Worm (Caenorhabditis elegans) whole organism, L4 larva: ENCODE results near the gene srh-186.

Experiments
- F37D6.2 ChIP-seq: sonication (generic microtip); optimal IDR thresholded peaks from 2 replicates; lab custom pipeline; 2016; ENCODE audit warnings: mild to moderate bottlenecking, missing genetic modification characterization, missing compliant biosample characterization
- F44E2.7 ChIP-seq: fragments of 200-800 bp; sonication (Bioruptor generic); IDR thresholded peaks from 2 replicates; pipeline ENCODE4 v2.1.2; 2022; ENCODE audit warnings: missing genetic modification characterization, missing compliant biosample characterization
- F49E8.2 ChIP-seq: sonication (generic microtip); optimal IDR thresholded peaks from 2 replicates; lab custom pipeline; 2016; ENCODE audit warnings: missing compliant biosample characterization, mild to moderate bottlenecking, missing genetic modification characterization, borderline replicate concordance
- Y48G9A.11 ChIP-seq: fragments of 200-800 bp; sonication (Bioruptor generic); IDR thresholded peaks from 2 replicates; pipeline ENCODE4 v1.3.6; 2022; ENCODE audit warnings: missing genetic modification reagents, missing genetic modification characterization, missing compliant biosample characterization
- aha-1 ChIP-seq: fragments of 150-350 bp; peaks from one replicate; lab custom pipeline; 2014; ENCODE audit warnings: missing biosample characterization, missing genetic modification characterization
- aly-2 ChIP-seq: sonication (generic microtip); optimal IDR thresholded peaks from 2 replicates; lab custom pipeline; 2018; ENCODE audit warnings: missing biosample characterization, missing genetic modification characterization
- ceh-32 ChIP-seq: sonication (generic microtip); optimal IDR thresholded peaks from 2 replicates; lab custom pipeline; 2016; ENCODE audit warnings: mild to moderate bottlenecking, missing genetic modification characterization, missing compliant biosample characterization; ENCODE audit not compliant: poor library complexity
- ceh-62 ChIP-seq: sonication (generic microtip); optimal IDR thresholded peaks from 2 replicates; lab custom pipeline; 2017; ENCODE audit warnings: missing biosample characterization, missing genetic modification characterization
- ceh-82 ChIP-seq: sonication (generic microtip); optimal IDR thresholded peaks from 2 replicates; lab custom pipeline; 2017; ENCODE audit warnings: missing biosample characterization, missing genetic modification characterization
- dmd-6 ChIP-seq: fragments of 200-800 bp; sonication (Bioruptor generic); IDR thresholded peaks from 2 replicates; pipeline ENCODE4 v1.3.6; 2022; ENCODE audit warnings: missing genetic modification reagents, missing genetic modification characterization, missing compliant biosample characterization
- dmd-8 ChIP-seq: fragments of 200-800 bp; sonication (Bioruptor generic); IDR thresholded peaks from 2 replicates; pipeline ENCODE4 v1.3.6; 2022; ENCODE audit warnings: missing genetic modification characterization, missing compliant biosample characterization
- egl-27 ChIP-seq: sonication (generic microtip); optimal IDR thresholded peaks from 3 replicates; lab custom pipeline; 2017; ENCODE audit warnings: missing biosample characterization, missing genetic modification reagents, missing genetic modification characterization
- hmg-1.1 ChIP-seq: fragments of 200-800 bp; sonication (Bioruptor generic); IDR thresholded peaks from 2 replicates; pipeline ENCODE4 v1.3.6; 2022; ENCODE audit warnings: missing genetic modification reagents, missing genetic modification characterization, missing compliant biosample characterization
- jun-1 ChIP-seq: fragments of 150-350 bp; optimal IDR thresholded peaks from 2 replicates; lab custom pipeline; 2014; ENCODE audit warnings: missing biosample characterization, missing genetic modification reagents, missing genetic modification characterization
- lim-7 ChIP-seq: fragments of 200-800 bp; sonication (Bioruptor generic); IDR thresholded peaks from 2 replicates; pipeline ENCODE4 v1.3.6; 2022; ENCODE audit warnings: missing genetic modification characterization, missing compliant biosample characterization
- lin-29 ChIP-seq: fragments of 200-800 bp; sonication (Bioruptor generic); IDR thresholded peaks from 2 replicates; pipeline ENCODE4 v1.3.6; 2022; ENCODE audit warnings: missing genetic modification reagents, missing genetic modification characterization, missing compliant biosample characterization
- lsy-2 ChIP-seq, 2 experiments: fragments of 150-350 bp in 1 of 2; sonication (generic microtip) in 1 of 2; optimal IDR thresholded peaks; 2 replicates each; lab custom pipeline; 2014 to 2017; ENCODE audit warnings: missing biosample characterization in 2 of 2, missing genetic modification characterization in 2 of 2
- madf-5 ChIP-seq, 2 experiments: fragments of 200-800 bp; sonication (Bioruptor generic); IDR thresholded peaks; 2 replicates each; pipeline ENCODE4 v1.3.6; 2022; ENCODE audit warnings: missing compliant biosample characterization in 2 of 2, missing genetic modification characterization in 2 of 2
- mdt-29 ChIP-seq: fragments of 200-800 bp; sonication (Bioruptor generic); IDR thresholded peaks from 2 replicates; pipeline ENCODE4 v1.3.6; 2022; ENCODE audit warnings: missing genetic modification reagents, missing genetic modification characterization, missing compliant biosample characterization
- nhr-11 ChIP-seq: fragments of 150-350 bp; optimal IDR thresholded peaks from 2 replicates; lab custom pipeline; 2014; ENCODE audit warnings: missing biosample characterization, missing genetic modification characterization
- nhr-111 ChIP-seq: fragments of 200-800 bp; sonication (Bioruptor generic); optimal IDR thresholded peaks from 2 replicates; lab custom pipeline; 2018; ENCODE audit warnings: mild to moderate bottlenecking, missing genetic modification characterization, missing compliant biosample characterization
- nhr-25 ChIP-seq: sonication (generic microtip); optimal IDR thresholded peaks from 2 replicates; lab custom pipeline; 2017; ENCODE audit warnings: missing genetic modification characterization, mild to moderate bottlenecking, missing compliant biosample characterization, antibody characterized with exemption, moderate library complexity, borderline replicate concordance; ENCODE audit not compliant: insufficient read depth
- nhr-42 ChIP-seq: fragments of 200-800 bp; sonication (Bioruptor generic); IDR thresholded peaks from 2 replicates; pipeline ENCODE4 v1.3.6; 2022; ENCODE audit warnings: missing genetic modification characterization, missing compliant biosample characterization
- nhr-48 ChIP-seq: sonication (generic microtip); optimal IDR thresholded peaks from 2 replicates; lab custom pipeline; 2016; ENCODE audit warnings: mild to moderate bottlenecking, missing genetic modification characterization, missing compliant biosample characterization
- pqm-1 ChIP-seq: sonication (generic microtip); optimal IDR thresholded peaks from 2 replicates; lab custom pipeline; 2017; ENCODE audit warnings: missing biosample characterization, missing genetic modification characterization
- saeg-2 ChIP-seq: fragments of 200-800 bp; sonication (Bioruptor generic); IDR thresholded peaks from 2 replicates; pipeline ENCODE4 v1.3.6; 2022; ENCODE audit warnings: missing genetic modification reagents, missing genetic modification characterization, missing compliant biosample characterization
- set-16 ChIP-seq: fragments of 200-800 bp; sonication (Bioruptor generic); IDR thresholded peaks from 2 replicates; pipeline ENCODE4 v1.3.6; 2022; ENCODE audit warnings: missing genetic modification reagents, missing genetic modification characterization, missing compliant biosample characterization
- skn-1 ChIP-seq: fragments of 150-350 bp; optimal IDR thresholded peaks from 2 replicates; lab custom pipeline; 2014; ENCODE audit warnings: missing biosample characterization, missing genetic modification characterization
- snpc-4 ChIP-seq: fragments of 150-350 bp; optimal IDR thresholded peaks from 2 replicates; lab custom pipeline; 2014; ENCODE audit warnings: missing biosample characterization, missing genetic modification characterization
- spr-1 ChIP-seq: sonication (generic microtip); optimal IDR thresholded peaks from 2 replicates; lab custom pipeline; 2016; ENCODE audit warnings: mild to moderate bottlenecking, missing genetic modification characterization, missing compliant biosample characterization
- unc-62 ChIP-seq, 3 experiments: fragments of 150-350 bp in 1 of 3; sonication (generic microtip); optimal IDR thresholded peaks in 2 of 3; peaks in 1 of 3; 1 replicate in 1 of 3; 2 replicates in 2 of 3; lab custom pipeline; 2014 to 2017; ENCODE audit warnings: missing biosample characterization in 3 of 3, missing genetic modification characterization in 3 of 3, missing genetic modification reagents in 3 of 3, missing genotype in 1 of 3
- vab-7 ChIP-seq: fragments of 200-800 bp; sonication (Bioruptor generic); IDR thresholded peaks from 2 replicates; pipeline ENCODE4 v1.3.6; 2022; ENCODE audit warnings: missing genetic modification reagents, missing genetic modification characterization, missing compliant biosample characterization
- zag-1 ChIP-seq: fragments of 150-350 bp; optimal IDR thresholded peaks from 2 replicates; lab custom pipeline; 2014; ENCODE audit warnings: missing biosample characterization, missing genetic modification characterization
- zfp-2 ChIP-seq: sonication (generic microtip); optimal IDR thresholded peaks from 2 replicates; lab custom pipeline; 2016; ENCODE audit warnings: mild to moderate bottlenecking, missing genetic modification characterization, missing compliant biosample characterization
- zip-11 ChIP-seq: fragments of 200-800 bp; sonication (Bioruptor generic); IDR thresholded peaks from 2 replicates; pipeline ENCODE4 v1.3.6; 2022; ENCODE audit warnings: missing genetic modification characterization, missing compliant biosample characterization
- ztf-7 ChIP-seq: fragments of 150-350 bp; optimal IDR thresholded peaks from 2 replicates; lab custom pipeline; 2014; ENCODE audit warnings: missing biosample characterization, missing genetic modification characterization

Gene srh-186

DNA sequence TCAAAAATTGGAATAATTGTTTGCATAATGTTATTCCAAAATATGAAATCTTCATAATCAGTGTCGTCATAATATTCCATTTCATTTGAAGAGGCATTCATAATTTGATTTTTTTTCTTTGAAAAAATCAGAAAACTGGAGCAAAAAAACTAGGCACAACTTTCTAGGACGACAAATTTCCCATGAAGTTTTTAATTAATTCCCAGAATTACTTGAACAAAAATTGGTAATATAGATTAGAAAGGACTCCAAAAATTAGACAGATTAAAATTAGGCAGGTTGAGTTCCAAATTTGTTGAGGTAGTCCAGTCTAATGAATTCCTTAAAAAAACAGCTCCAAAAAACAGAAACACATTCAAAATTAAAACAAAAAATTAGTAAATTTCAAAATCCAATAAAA, 665 bp upstream of the srh-186 start, which contains the start of gene srw-57:
srw-57 (minus strand) TSS at position 101 of the 400 bp plus-strand sequence.
- TF ChIP-seq lin-29 (GFP tag; lab: Robert Waterston, UW) (no peak), pqm-1 (tag; lab: Kevin White, UChicago) (no peak), nhr-11 (no peak), spr-1 (no peak), skn-1 (tag; lab: Kevin White, UChicago) (no peak), F49E8.2 (tag; lab: Kevin White, UChicago) (no peak), hmg-1.1 (no peak), zag-1 (tag; lab: Kevin White, UChicago) (no peak)

DNA sequence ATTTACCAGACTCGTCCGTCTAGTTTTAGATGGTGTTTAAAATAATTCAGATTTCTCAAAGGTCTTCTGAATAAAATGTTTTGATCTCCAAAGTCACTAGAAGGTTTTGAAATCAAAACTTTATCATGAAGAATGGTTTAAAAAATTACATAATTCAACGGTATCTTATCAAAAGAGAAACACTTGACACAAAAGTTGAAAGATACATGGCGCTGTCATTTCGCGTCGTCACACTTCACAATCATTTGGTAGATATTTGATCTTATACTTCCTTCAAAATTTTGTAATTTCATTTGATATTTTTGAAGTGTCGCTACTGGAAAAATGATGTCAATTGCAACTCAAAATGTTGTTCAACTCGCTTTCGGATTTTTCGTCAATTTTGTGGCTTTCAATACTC, 1.5 kb downstream of the srh-186 start, which contains the start of gene F36G9.3:
F36G9.3 (plus strand) TSS at position 301 of the 400 bp plus-strand sequence.
- TF ChIP-seq nhr-25 (no peak), vab-7 (GFP tag; lab: Robert Waterston, UW) (no peak), aly-2 (tag; lab: Kevin White, UChicago) (no peak), lsy-2 (tag; optimal IDR thresholded peaks at IDR 0.05; lab: Kevin White, UChicago) (no peak), egl-27 (tag; lab: Kevin White, UChicago) (no peak), zip-11 (GFP tag; lab: Robert Waterston, UW) (no peak), lim-7 (no peak), dmd-8 (GFP tag; lab: Robert Waterston, UW) (no peak), nhr-42 (GFP tag; lab: Robert Waterston, UW) (no peak), mdt-29 (no peak), jun-1 (tag; lab: Kevin White, UChicago) (no peak), unc-62 (GFP tag; optimal IDR thresholded peaks at IDR 0.05 in 1 of 2; lab: Kevin White, UChicago) (no peak), unc-62 (tag; optimal IDR thresholded peaks at IDR 0.05; lab: Kevin White, UChicago) (no peak), pqm-1 (tag; lab: Kevin White, UChicago) (no peak)

DNA sequence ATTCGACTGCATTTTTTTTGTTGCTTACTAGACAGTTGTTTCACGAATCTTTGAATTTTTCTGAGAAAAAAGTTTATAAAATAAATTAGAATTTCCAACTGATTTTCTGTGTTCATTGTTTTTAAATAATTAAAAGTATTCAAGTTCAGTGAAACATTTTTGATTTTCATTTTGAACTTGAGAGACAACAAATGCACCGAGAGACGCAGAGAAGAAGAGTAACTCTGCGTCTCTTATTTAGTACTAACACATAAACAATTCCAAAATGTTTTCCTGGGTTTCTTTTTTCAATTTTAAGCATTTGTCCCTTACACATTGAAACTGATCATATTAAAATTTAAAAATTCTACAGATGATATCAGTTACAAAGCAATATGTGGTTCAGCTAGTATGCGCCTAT, 3.9 kb downstream of the srh-186 start:
- TF ChIP-seq nhr-48 (tag; lab: Kevin White, UChicago) (peak; percentile 26), set-16 (GFP tag; lab: Robert Waterston, UW) (no peak)

DNA sequence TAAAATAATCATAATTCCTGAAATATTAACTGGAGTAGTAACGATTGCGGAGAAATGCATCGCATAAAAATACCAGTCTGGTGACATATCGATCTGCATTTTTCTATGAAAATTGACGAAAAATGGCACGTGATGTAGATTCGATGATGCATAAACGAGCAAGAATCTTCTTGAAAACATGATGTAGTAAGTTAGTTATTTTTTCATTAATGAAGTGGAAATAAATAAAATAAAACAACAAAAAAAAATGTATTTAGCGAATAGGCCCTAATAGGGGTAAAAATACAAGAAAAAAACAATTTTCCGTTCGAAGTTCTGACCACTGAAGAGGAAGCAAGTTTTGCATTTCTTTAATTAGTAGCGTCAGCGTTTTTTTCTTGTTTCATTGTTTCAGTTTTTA, 9.5 kb downstream of the srh-186 start, which contains the start of gene sri-2:
sri-2 (minus strand) TSS at position 101 of the 400 bp plus-strand sequence.
- TF ChIP-seq dmd-6 (GFP tag; lab: Robert Waterston, UW) (no peak), aha-1 (tag; lab: Kevin White, UChicago) (peak; percentile 21)

- TF ChIP-seq snpc-4 (no peak), nhr-111 (GFP tag; lab: Kevin White, UChicago) (no peak), F44E2.7 (no peak), ceh-82 (tag; lab: Kevin White, UChicago) (no peak), hmg-1.1 (no peak), F37D6.2 (tag; lab: Kevin White, UChicago) (no peak), saeg-2 (GFP tag; lab: Robert Waterston, UW) (no peak), zfp-2 (tag; lab: Kevin White, UChicago) (no peak), ztf-7 (tag; lab: Kevin White, UChicago) (no peak), ceh-62 (tag; lab: Kevin White, UChicago) (no peak), Y48G9A.11 (no peak), aly-2 (tag; lab: Kevin White, UChicago) (no peak), skn-1 (tag; lab: Kevin White, UChicago) (no peak), jun-1 (tag; lab: Kevin White, UChicago) (no peak), madf-5 (GFP tag; IDR thresholded peaks at IDR 0.05; lab: Robert Waterston, UW) (no peak), ceh-32 (tag; lab: Kevin White, UChicago) (no peak)
Measured at ce11 chrV:15967542-15967941, 11.9 kb downstream of the srh-186 start, which contains the start of gene sri-1. Gene sri-1, minus strand, starts transcription at chrV:15967642.
